Fruit fly (Drosophila melanogaster) whole organism, embryonic: ENCODE results near the gene Pp1-13C.

ENCODE experiments used
- Ada2b ChIP-seq: fragments of 200-800 bp; sonication (Bioruptor generic); IDR thresholded peaks from 2 replicates; pipeline ENCODE4 v1.3.6; 2022; ENCODE audit warnings: missing biosample characterization, missing genetic modification characterization
- CG11723 ChIP-seq: fragments of 200-800 bp; sonication (Bioruptor generic); optimal IDR thresholded peaks from 2 replicates; lab custom pipeline; 2017; ENCODE audit warnings: missing biosample characterization, mild to moderate bottlenecking, missing genetic modification characterization
- CG12104 ChIP-seq: fragments of 200-800 bp; sonication (Bioruptor generic); optimal IDR thresholded peaks from 3 replicates; lab custom pipeline; 2016; ENCODE audit warnings: missing biosample characterization, missing genetic modification characterization
- CG13287 ChIP-seq: fragments of 200-800 bp; sonication (Bioruptor generic); IDR thresholded peaks from 2 replicates; pipeline ENCODE4 v1.3.6; 2022; ENCODE audit warnings: missing biosample characterization, missing genetic modification characterization; ENCODE audit not compliant: partially characterized antibody
- CG13775 ChIP-seq: fragments of 200-800 bp; sonication (Bioruptor generic); optimal IDR thresholded peaks from 3 replicates; lab custom pipeline; 2017; ENCODE audit warnings: missing biosample characterization, mild to moderate bottlenecking, missing genetic modification characterization
- CG14014 ChIP-seq: fragments of 200-800 bp; sonication (Bioruptor generic); IDR thresholded peaks from 2 replicates; pipeline ENCODE4 v1.3.6; 2022; ENCODE audit warnings: missing biosample characterization, missing genetic modification characterization
- CG14710 ChIP-seq: fragments of 200-800 bp; sonication (Bioruptor generic); optimal IDR thresholded peaks from 3 replicates; lab custom pipeline; 2019; ENCODE audit warnings: missing biosample characterization, mild to moderate bottlenecking, missing genetic modification characterization, moderate library complexity
- CG15269 ChIP-seq: fragments of 200-800 bp; sonication (Bioruptor generic); optimal IDR thresholded peaks from 2 replicates; lab custom pipeline; 2018; ENCODE audit warnings: missing biosample characterization, mild to moderate bottlenecking, missing genetic modification characterization, moderate library complexity
- CG16815 ChIP-seq: fragments of 200-800 bp; sonication (Bioruptor generic); optimal IDR thresholded peaks from 3 replicates; lab custom pipeline; 2017; ENCODE audit warnings: missing biosample characterization, mild to moderate bottlenecking, missing genetic modification characterization
- CG17328 ChIP-seq: fragments of 200-800 bp; sonication (Bioruptor generic); IDR thresholded peaks from 2 replicates; pipeline ENCODE4 v1.3.6; 2022; ENCODE audit warnings: missing biosample characterization, missing genetic modification characterization
- CG2202 ChIP-seq: fragments of 200-800 bp; sonication (Bioruptor generic); optimal IDR thresholded peaks from 2 replicates; lab custom pipeline; 2018; ENCODE audit warnings: missing biosample characterization, mild to moderate bottlenecking, missing genetic modification characterization
- CG33557 ChIP-seq: fragments of 200-800 bp; sonication (Bioruptor generic); optimal IDR thresholded peaks from 2 replicates; lab custom pipeline; 2019; ENCODE audit warnings: missing biosample characterization, mild to moderate bottlenecking, missing genetic modification characterization, moderate library complexity
- CG3838 ChIP-seq: fragments of 200-800 bp; sonication (Bioruptor generic); optimal IDR thresholded peaks from 3 replicates; lab custom pipeline; 2016; ENCODE audit warnings: missing biosample characterization, missing genetic modification characterization
- CG4424 ChIP-seq: fragments of 200-800 bp; sonication (Bioruptor generic); optimal IDR thresholded peaks from 3 replicates; lab custom pipeline; 2016; ENCODE audit warnings: missing biosample characterization, missing genetic modification characterization
- CG5245 ChIP-seq: fragments of 200-800 bp; sonication (Bioruptor generic); optimal IDR thresholded peaks from 3 replicates; lab custom pipeline; 2016; ENCODE audit warnings: missing biosample characterization, missing genetic modification characterization
- CG8924 ChIP-seq: fragments of 200-800 bp; optimal IDR thresholded peaks from 3 replicates; lab custom pipeline; 2019; ENCODE audit warnings: missing biosample characterization, mild to moderate bottlenecking, missing genetic modification characterization, moderate library complexity
- CG9876 ChIP-seq: fragments of 200-800 bp; sonication (Bioruptor generic); optimal IDR thresholded peaks from 2 replicates; lab custom pipeline; 2016; ENCODE audit warnings: missing biosample characterization, missing genetic modification characterization
- CHES-1-like ChIP-seq: fragments of 200-800 bp; sonication (Bioruptor generic); optimal IDR thresholded peaks from 2 replicates; lab custom pipeline; 2016; ENCODE audit warnings: missing biosample characterization, missing genetic modification characterization
- Doc3 ChIP-seq: fragments of 200-800 bp; sonication (Bioruptor generic); IDR thresholded peaks from 3 replicates; pipeline ENCODE4 v1.3.6; 2022; ENCODE audit warnings: missing biosample characterization, missing genetic modification characterization; ENCODE audit not compliant: partially characterized antibody
- Gug ChIP-seq: fragments of 200-800 bp; sonication (Bioruptor generic); IDR thresholded peaks from 4 replicates; pipeline ENCODE4 v1.3.6; 2022; ENCODE audit warnings: missing biosample characterization, missing genetic modification characterization
- HmgD ChIP-seq: fragments of 200-800 bp; sonication (Bioruptor generic); optimal IDR thresholded peaks from 3 replicates; lab custom pipeline; 2016; ENCODE audit warnings: missing biosample characterization, missing genetic modification characterization
- Lhr ChIP-seq: fragments of 200-800 bp; sonication (Bioruptor generic); optimal IDR thresholded peaks from 3 replicates; lab custom pipeline; 2017; ENCODE audit warnings: mild to moderate bottlenecking, missing biosample characterization, missing genetic modification reagents, missing genetic modification characterization
- Lim3 ChIP-seq: fragments of 200-800 bp; sonication (Bioruptor generic); IDR thresholded peaks from 2 replicates; pipeline ENCODE4 v1.3.6; 2022; ENCODE audit warnings: missing biosample characterization, missing genetic modification characterization
- Lpt ChIP-seq: fragments of >200 bp; optimal IDR thresholded peaks from 2 replicates; lab custom pipeline; 2018; ENCODE audit warnings: missing biosample characterization, missing genetic modification characterization
- Meics ChIP-seq: fragments of 200-800 bp; sonication (Bioruptor generic); optimal IDR thresholded peaks from 2 replicates; lab custom pipeline; 2017; ENCODE audit warnings: missing biosample characterization, mild to moderate bottlenecking, missing genetic modification characterization
- NC2α ChIP-seq: fragments of 200-800 bp; sonication (Bioruptor generic); optimal IDR thresholded peaks from 2 replicates; lab custom pipeline; 2016; ENCODE audit warnings: missing biosample characterization, missing genetic modification characterization
- Scr ChIP-seq: fragments of 200-800 bp; sonication (Bioruptor generic); IDR thresholded peaks from 2 replicates; pipeline ENCODE4 v1.3.6; 2022; ENCODE audit warnings: missing biosample characterization, missing genetic modification characterization; ENCODE audit not compliant: partially characterized antibody
- cato ChIP-seq: fragments of 200-800 bp; sonication (Bioruptor generic); optimal IDR thresholded peaks from 2 replicates; lab custom pipeline; 2016; ENCODE audit warnings: missing biosample characterization, missing genetic modification characterization, borderline replicate concordance
- chm ChIP-seq: fragments of 200-800 bp; sonication (Bioruptor generic); IDR thresholded peaks from 2 replicates; pipeline ENCODE4 v1.3.6; 2022; ENCODE audit warnings: missing biosample characterization, missing genetic modification characterization
- ci ChIP-seq: fragments of 200-800 bp; sonication (Bioruptor generic); IDR thresholded peaks from 3 replicates; pipeline ENCODE4 v1.3.6; 2022; ENCODE audit warnings: missing biosample characterization, missing genetic modification characterization
- cwo ChIP-seq: fragments of 200-800 bp; sonication (Bioruptor generic); optimal IDR thresholded peaks from 3 replicates; lab custom pipeline; 2017; ENCODE audit warnings: missing biosample characterization, missing genetic modification characterization, mild to moderate bottlenecking, moderate library complexity, missing genetic modification reagents
- dati ChIP-seq: fragments of 200-800 bp; sonication (Bioruptor generic); IDR thresholded peaks from 2 replicates; pipeline ENCODE4 v1.3.6; 2022; ENCODE audit warnings: missing biosample characterization, missing genetic modification characterization
- disco-r ChIP-seq: fragments of 200-800 bp; sonication (Bioruptor generic); optimal IDR thresholded peaks from 2 replicates; lab custom pipeline; 2016; ENCODE audit warnings: missing biosample characterization, missing genetic modification characterization
- esg ChIP-seq: fragments of 200-800 bp; sonication (Bioruptor generic); conservative IDR thresholded peaks from 2 replicates; pipeline ENCODE4 v1.3.6; 2022; ENCODE audit warnings: missing biosample characterization, missing genetic modification characterization
- fd3F ChIP-seq: fragments of 200-800 bp; sonication (Bioruptor generic); optimal IDR thresholded peaks from 2 replicates; lab custom pipeline; 2018; ENCODE audit warnings: missing biosample characterization, mild to moderate bottlenecking, missing genetic modification characterization, moderate library complexity
- gcm2 ChIP-seq: fragments of 200-800 bp; sonication (Bioruptor generic); optimal IDR thresholded peaks from 2 replicates; lab custom pipeline; 2016; ENCODE audit warnings: missing biosample characterization, missing genetic modification characterization
- hbn ChIP-seq: fragments of 200-800 bp; sonication (Bioruptor generic); IDR thresholded peaks from 2 replicates; pipeline ENCODE4 v1.3.6; 2022; ENCODE audit warnings: missing biosample characterization, missing genetic modification characterization; ENCODE audit not compliant: partially characterized antibody
- ind ChIP-seq: fragments of 200-800 bp; sonication (Bioruptor generic); optimal IDR thresholded peaks from 3 replicates; lab custom pipeline; 2016; ENCODE audit warnings: missing biosample characterization, missing genetic modification characterization
- inv ChIP-seq: fragments of 200-800 bp; sonication (Bioruptor generic); IDR thresholded peaks from 2 replicates; pipeline ENCODE4 v1.3.6; 2022; ENCODE audit warnings: missing biosample characterization, missing genetic modification characterization; ENCODE audit not compliant: partially characterized antibody
- jigr1 ChIP-seq: fragments of 200-800 bp; sonication (Bioruptor generic); IDR thresholded peaks from 3 replicates; pipeline ENCODE4 v1.3.6; 2022; ENCODE audit warnings: missing biosample characterization, missing genetic modification characterization
- knrl ChIP-seq: fragments of 200-800 bp; sonication (Bioruptor generic); IDR thresholded peaks from 3 replicates; pipeline ENCODE4 v1.3.6; 2022; ENCODE audit warnings: missing biosample characterization, missing genetic modification characterization; ENCODE audit not compliant: partially characterized antibody
- luna ChIP-seq: fragments of 200-800 bp; sonication (Bioruptor generic); optimal IDR thresholded peaks from 2 replicates; lab custom pipeline; 2016; ENCODE audit warnings: missing biosample characterization, missing genetic modification characterization
- nerfin-1 ChIP-seq: fragments of 200-800 bp; sonication (Bioruptor generic); optimal IDR thresholded peaks from 3 replicates; lab custom pipeline; 2019; ENCODE audit warnings: missing biosample characterization, mild to moderate bottlenecking, missing genetic modification characterization, moderate library complexity
- onecut ChIP-seq: fragments of 200-800 bp; sonication (Bioruptor generic); IDR thresholded peaks from 2 replicates; pipeline ENCODE4 v1.3.6; 2022; ENCODE audit warnings: missing biosample characterization, missing genetic modification characterization
- repo ChIP-seq: fragments of 200-800 bp; sonication (Bioruptor generic); optimal IDR thresholded peaks from 2 replicates; lab custom pipeline; 2016; ENCODE audit warnings: missing biosample characterization, missing genetic modification characterization
- rib ChIP-seq: fragments of 200-800 bp; sonication (Bioruptor generic); IDR thresholded peaks from 2 replicates; pipeline ENCODE4 v1.3.6; 2022; ENCODE audit warnings: missing biosample characterization, missing genetic modification characterization
- scrt ChIP-seq: fragments of 200-800 bp; sonication (Bioruptor generic); optimal IDR thresholded peaks from 2 replicates; lab custom pipeline; 2018; ENCODE audit warnings: missing biosample characterization, mild to moderate bottlenecking, missing genetic modification characterization, moderate library complexity
- shn ChIP-seq: fragments of 200-800 bp; sonication (Bioruptor generic); optimal IDR thresholded peaks from 3 replicates; lab custom pipeline; 2016; ENCODE audit warnings: missing biosample characterization, missing genetic modification characterization
- unpg ChIP-seq: fragments of 200-800 bp; sonication (Bioruptor generic); optimal IDR thresholded peaks from 3 replicates; lab custom pipeline; 2018; ENCODE audit warnings: missing biosample characterization, mild to moderate bottlenecking, missing genetic modification characterization, moderate library complexity

Pp1-13C gene

DNA sequence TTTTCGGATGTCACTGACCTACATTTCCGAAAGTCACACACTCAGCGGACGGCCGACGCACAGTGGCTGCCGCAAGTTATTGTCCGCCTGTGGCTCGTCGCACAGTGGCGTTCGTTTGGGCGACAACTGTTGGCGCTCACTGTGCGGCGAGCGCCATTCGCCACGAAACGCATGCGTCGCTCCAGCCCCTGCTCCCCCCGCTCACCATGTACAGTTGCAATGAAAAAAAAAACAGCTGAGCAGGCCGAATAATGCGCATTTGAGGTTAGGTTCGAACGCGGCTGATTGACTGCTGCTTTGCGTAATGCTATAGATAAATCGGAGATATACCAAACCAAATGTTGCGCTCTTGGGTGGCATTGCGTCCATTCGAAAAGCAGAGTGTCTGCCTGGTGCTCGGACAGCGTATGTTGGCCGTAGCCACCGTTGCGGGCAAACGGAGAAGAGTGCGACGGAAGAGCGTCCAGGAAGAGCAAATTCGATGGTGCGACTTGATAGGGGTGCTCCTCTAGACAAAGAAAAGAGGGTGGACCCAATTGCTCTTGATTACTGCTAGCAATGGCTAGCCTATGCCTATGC lies 37.5 kb downstream of the Pp1-13C start (continued):
- TF ChIP-seq dati (GFP tag; lab: Robert Waterston, UW) (no peak), Meics (GFP tag; lab: Kevin White, UChicago) (peak; percentile 82), knrl (peak; percentile 55; the same call in 2 of the 3 replicates), esg (GFP tag; lab: Robert Waterston, UW) (peak; percentile 73), Scr (GFP tag; lab: Robert Waterston, UW) (0 out of 2 replicates have a peak, but pooled peaks have one; percentile 30), scrt (GFP tag; lab: Kevin White, UChicago) (peak; percentile 64), CG8924 (peak; percentile 62), CG33557 (GFP tag; lab: Kevin White, UChicago) (peak; percentile 36), gcm2 (GFP tag; lab: Kevin White, UChicago) (peak; percentile 64), CG11723 (GFP tag; lab: Kevin White, UChicago) (peak; percentile 79), shn (peak; percentile 92), fd3F (peak; percentile 47), onecut (GFP tag; lab: Robert Waterston, UW) (peak; percentile 87), repo (peak; percentile 76), CG2202 (peak; percentile 35), CG12104 (peak; percentile 26), jigr1 (0 out of 3 replicates have a peak, but pooled peaks have one; percentile 42), unpg (peak; percentile 67), Lim3 (GFP tag; lab: Robert Waterston, UW) (peak; percentile 49; the same call in 1 of the 2 replicates), hbn (GFP tag; lab: Robert Waterston, UW) (no peak), disco-r (GFP tag; lab: Kevin White, UChicago) (peak; percentile 49), CG5245 (GFP tag; lab: Kevin White, UChicago) (peak; percentile 76), CG3838 (GFP tag; lab: Kevin White, UChicago) (peak; percentile 46), Doc3 (GFP tag; lab: Robert Waterston, UW) (no peak), CG13287 (peak; percentile 65), CG13775 (peak; percentile 64), cwo (GFP tag; lab: Kevin White, UChicago) (peak; percentile 81), rib (GFP tag; lab: Robert Waterston, UW) (peak; percentile 93), CG9876 (GFP tag; lab: Kevin White, UChicago) (peak; percentile 76), HmgD (GFP tag; lab: Kevin White, UChicago) (peak; percentile 89), NC2α (GFP tag; lab: Kevin White, UChicago) (peak; percentile 81), cato (GFP tag; lab: Kevin White, UChicago) (peak; percentile 36), CG17328 (GFP tag; lab: Robert Waterston, UW) (peak; percentile 90), CG4424 (GFP tag; lab: Kevin White, UChicago) (peak; percentile 68), CG14710 (tag; lab: Kevin White, UChicago) (peak; percentile 49), Ada2b (GFP tag; lab: Robert Waterston, UW) (peak; percentile 90), Lhr (GFP tag; lab: Kevin White, UChicago) (peak; percentile 45), ci (GFP tag; lab: Robert Waterston, UW) (peak; percentile 97), inv (GFP tag; lab: Robert Waterston, UW) (peak; percentile 44; the same call in 1 of the 2 replicates), Gug (GFP tag; lab: Robert Waterston, UW) (peak; percentile 98), nerfin-1 (peak; percentile 49), CG15269 (tag; lab: Kevin White, UChicago) (peak; percentile 81), CG16815 (GFP tag; lab: Kevin White, UChicago) (peak; percentile 72), Lpt (GFP tag; lab: Kevin White, UChicago) (no peak), CG14014 (GFP tag; lab: Robert Waterston, UW) (peak; percentile 91), ind (peak; percentile 89), CHES-1-like (GFP tag; lab: Kevin White, UChicago) (peak; percentile 94), luna (GFP tag; lab: Kevin White, UChicago) (peak; percentile 50), chm (GFP tag; lab: Robert Waterston, UW) (peak; percentile 93)
